Fruit fly (Drosophila melanogaster) whole organism, embryonic: ENCODE results near the gene CG14718.

ENCODE experiments used
- B-H1 ChIP-seq: fragments of 200-800 bp; sonication (Bioruptor generic); IDR thresholded peaks from 3 replicates; pipeline ENCODE4 v1.3.6; 2022; ENCODE audit warnings: missing biosample characterization, missing genetic modification characterization
- BtbVII ChIP-seq: fragments of 200-800 bp; sonication (Bioruptor generic); optimal IDR thresholded peaks from 3 replicates; lab custom pipeline; 2017; ENCODE audit warnings: missing biosample characterization, mild to moderate bottlenecking, missing genetic modification characterization
- CG11695 ChIP-seq: fragments of 200-800 bp; sonication (Bioruptor generic); IDR thresholded peaks from 3 replicates; pipeline ENCODE4 v1.3.6; 2022; ENCODE audit warnings: missing biosample characterization, missing genetic modification characterization
- CG12942 ChIP-seq: fragments of 200-800 bp; sonication (Bioruptor generic); optimal IDR thresholded peaks from 3 replicates; lab custom pipeline; 2016; ENCODE audit warnings: missing biosample characterization, missing genetic modification characterization
- CG13624 ChIP-seq: fragments of 200-800 bp; sonication (Bioruptor generic); optimal IDR thresholded peaks from 2 replicates; lab custom pipeline; 2016; ENCODE audit warnings: missing biosample characterization, missing genetic modification characterization
- CG13775 ChIP-seq: fragments of 200-800 bp; sonication (Bioruptor generic); optimal IDR thresholded peaks from 3 replicates; lab custom pipeline; 2017; ENCODE audit warnings: missing biosample characterization, mild to moderate bottlenecking, missing genetic modification characterization
- CG14014 ChIP-seq: fragments of 200-800 bp; sonication (Bioruptor generic); IDR thresholded peaks from 2 replicates; pipeline ENCODE4 v1.3.6; 2022; ENCODE audit warnings: missing biosample characterization, missing genetic modification characterization
- CG15269 ChIP-seq: fragments of 200-800 bp; sonication (Bioruptor generic); optimal IDR thresholded peaks from 2 replicates; lab custom pipeline; 2018; ENCODE audit warnings: missing biosample characterization, mild to moderate bottlenecking, missing genetic modification characterization, moderate library complexity
- CG16813 ChIP-seq: fragments of 200-800 bp; sonication (Bioruptor generic); IDR thresholded peaks from 3 replicates; pipeline ENCODE4 v1.3.6; 2022; ENCODE audit warnings: missing biosample characterization, missing genetic modification characterization; ENCODE audit not compliant: partially characterized antibody
- CG17328 ChIP-seq: fragments of 200-800 bp; sonication (Bioruptor generic); IDR thresholded peaks from 2 replicates; pipeline ENCODE4 v1.3.6; 2022; ENCODE audit warnings: missing biosample characterization, missing genetic modification characterization
- CG17385 ChIP-seq: fragments of 200-800 bp; sonication (Bioruptor generic); optimal IDR thresholded peaks from 3 replicates; lab custom pipeline; 2018; ENCODE audit warnings: missing biosample characterization, mild to moderate bottlenecking, missing genetic modification characterization
- CG17912 ChIP-seq: fragments of 200-800 bp; sonication (Bioruptor generic); optimal IDR thresholded peaks from 2 replicates; lab custom pipeline; 2018; ENCODE audit warnings: missing biosample characterization, mild to moderate bottlenecking, missing genetic modification characterization
- CG2129 ChIP-seq: fragments of 200-800 bp; sonication (Bioruptor generic); IDR thresholded peaks from 2 replicates; pipeline ENCODE4 v1.3.6; 2022; ENCODE audit warnings: missing biosample characterization, missing genetic modification characterization; ENCODE audit not compliant: partially characterized antibody
- CG32767 ChIP-seq: fragments of 200-800 bp; sonication (Bioruptor generic); IDR thresholded peaks from 2 replicates; pipeline ENCODE4 v1.3.6; 2022; ENCODE audit warnings: missing biosample characterization, missing genetic modification characterization
- CG3726 ChIP-seq: fragments of 200-800 bp; sonication (Bioruptor generic); IDR thresholded peaks from 3 replicates; pipeline ENCODE4, ENCODE4 v1.3.6; 2022; ENCODE audit warnings: missing biosample characterization, missing genetic modification characterization
- CG4328 ChIP-seq: fragments of 200-800 bp; sonication (Bioruptor generic); optimal IDR thresholded peaks from 3 replicates; lab custom pipeline; 2017; ENCODE audit warnings: missing biosample characterization, missing genetic modification reagents, missing genetic modification characterization
- CG6272 ChIP-seq: fragments of 200-800 bp; sonication (Bioruptor generic); IDR thresholded peaks from 2 replicates; pipeline ENCODE4 v1.3.6; 2022; ENCODE audit warnings: missing biosample characterization, missing genetic modification characterization
- CG7357 ChIP-seq: fragments of 200-800 bp; sonication (Bioruptor generic); IDR thresholded peaks from 3 replicates; pipeline ENCODE4 v1.3.6; 2022; ENCODE audit warnings: missing biosample characterization, missing genetic modification characterization
- CG7745 ChIP-seq: fragments of 200-800 bp; sonication (Bioruptor generic); optimal IDR thresholded peaks from 2 replicates; lab custom pipeline; 2018; ENCODE audit warnings: missing biosample characterization, mild to moderate bottlenecking, missing genetic modification characterization, moderate library complexity
- CG7786 ChIP-seq: fragments of 200-800 bp; sonication (Bioruptor generic); optimal IDR thresholded peaks from 2 replicates; lab custom pipeline; 2016; ENCODE audit warnings: missing biosample characterization, missing genetic modification characterization
- CG7963 ChIP-seq: fragments of 200-800 bp; sonication (Bioruptor generic); IDR thresholded peaks from 3 replicates; pipeline ENCODE4 v1.3.6; 2022; ENCODE audit warnings: missing biosample characterization, missing genetic modification characterization; ENCODE audit not compliant: partially characterized antibody
- CG8290 ChIP-seq, 3 experiments: fragments of 200-800 bp; sonication (Bioruptor generic); optimal IDR thresholded peaks; 2 replicates each; lab custom pipeline; 2016 to 2019; ENCODE audit warnings: missing biosample characterization in 3 of 3, missing genetic modification characterization in 3 of 3, mild to moderate bottlenecking in 2 of 3, moderate library complexity in 1 of 3
- Dll ChIP-seq: fragments of 200-800 bp; sonication (Bioruptor generic); IDR thresholded peaks from 4 replicates; pipeline ENCODE4 v1.3.6; 2022; ENCODE audit warnings: missing biosample characterization, missing genetic modification characterization; ENCODE audit not compliant: partially characterized antibody
- Doc3 ChIP-seq: fragments of 200-800 bp; sonication (Bioruptor generic); IDR thresholded peaks from 3 replicates; pipeline ENCODE4 v1.3.6; 2022; ENCODE audit warnings: missing biosample characterization, missing genetic modification characterization; ENCODE audit not compliant: partially characterized antibody
- H15 ChIP-seq: fragments of 200-800 bp; sonication (Bioruptor generic); IDR thresholded peaks from 3 replicates; pipeline ENCODE4 v1.3.6; 2022; ENCODE audit warnings: missing biosample characterization, missing genetic modification characterization
- Hand ChIP-seq: fragments of 200-800 bp; sonication (Bioruptor generic); optimal IDR thresholded peaks from 2 replicates; lab custom pipeline; 2017; ENCODE audit warnings: mild to moderate bottlenecking, missing biosample characterization, missing genetic modification reagents, missing genetic modification characterization
- Hmx ChIP-seq: fragments of 200-800 bp; sonication (Bioruptor generic); optimal IDR thresholded peaks from 2 replicates; lab custom pipeline; 2016; ENCODE audit warnings: missing biosample characterization, missing genetic modification characterization
- Hr39 ChIP-seq: fragments of >200 bp; optimal IDR thresholded peaks from 2 replicates; lab custom pipeline; 2017
- Nf-YB ChIP-seq: fragments of 200-800 bp; sonication (Bioruptor generic); optimal IDR thresholded peaks from 3 replicates; lab custom pipeline; 2019; ENCODE audit warnings: missing biosample characterization, mild to moderate bottlenecking, missing genetic modification characterization, moderate library complexity
- Oaz ChIP-seq: fragments of 200-800 bp; sonication (Bioruptor generic); IDR thresholded peaks from 2 replicates; pipeline ENCODE4 v1.3.6; 2022; ENCODE audit warnings: missing biosample characterization, missing genetic modification characterization
- ac ChIP-seq: fragments of 200-800 bp; sonication (Bioruptor generic); optimal IDR thresholded peaks from 3 replicates; lab custom pipeline; 2017; ENCODE audit warnings: missing biosample characterization, mild to moderate bottlenecking, missing genetic modification characterization
- bbx ChIP-seq: fragments of 200-800 bp; sonication (Bioruptor generic); IDR thresholded peaks from 2 replicates; pipeline ENCODE4 v1.3.6; 2022; ENCODE audit warnings: missing biosample characterization, missing genetic modification characterization; ENCODE audit not compliant: partially characterized antibody
- chinmo ChIP-seq: fragments of 200-800 bp; sonication (Bioruptor generic); IDR thresholded peaks from 4 replicates; pipeline ENCODE4 v1.3.6; 2022; ENCODE audit warnings: missing biosample characterization, missing genetic modification characterization; ENCODE audit not compliant: partially characterized antibody
- ci ChIP-seq: fragments of 200-800 bp; sonication (Bioruptor generic); IDR thresholded peaks from 3 replicates; pipeline ENCODE4 v1.3.6; 2022; ENCODE audit warnings: missing biosample characterization, missing genetic modification characterization
- croc ChIP-seq: fragments of 200-800 bp; sonication (Bioruptor generic); conservative IDR thresholded peaks from 3 replicates; pipeline ENCODE4 v1.3.6; 2022; ENCODE audit warnings: missing biosample characterization, missing genetic modification characterization
- dimm ChIP-seq: fragments of 200-800 bp; sonication (Bioruptor generic); IDR thresholded peaks from 2 replicates; pipeline ENCODE4 v1.3.6; 2022; ENCODE audit warnings: missing biosample characterization, missing genetic modification characterization
- fd64A ChIP-seq: fragments of 200-800 bp; sonication (Bioruptor generic); optimal IDR thresholded peaks from 3 replicates; lab custom pipeline; 2018; ENCODE audit warnings: missing biosample characterization, mild to moderate bottlenecking, missing genetic modification characterization
- gce ChIP-seq: fragments of 200-800 bp; sonication (Bioruptor generic); IDR thresholded peaks from 3 replicates; pipeline ENCODE4 v1.3.6; 2022; ENCODE audit warnings: missing biosample characterization, missing genetic modification characterization
- gt ChIP-seq: fragments of 200-800 bp; sonication (Bioruptor generic); IDR thresholded peaks from 2 replicates; pipeline ENCODE4 v1.3.6; 2022; ENCODE audit warnings: missing biosample characterization, missing genetic modification characterization
- inv ChIP-seq: fragments of 200-800 bp; sonication (Bioruptor generic); IDR thresholded peaks from 2 replicates; pipeline ENCODE4 v1.3.6; 2022; ENCODE audit warnings: missing biosample characterization, missing genetic modification characterization; ENCODE audit not compliant: partially characterized antibody
- lbe ChIP-seq: fragments of 200-800 bp; sonication (Bioruptor generic); optimal IDR thresholded peaks from 2 replicates; lab custom pipeline; 2016; ENCODE audit warnings: missing biosample characterization, mild to moderate bottlenecking, missing genetic modification characterization
- maf-S ChIP-seq: fragments of 200-800 bp; sonication (Bioruptor generic); optimal IDR thresholded peaks from 2 replicates; lab custom pipeline; 2016; ENCODE audit warnings: missing biosample characterization, missing genetic modification characterization
- phol ChIP-seq: fragments of 200-800 bp; sonication (Bioruptor generic); optimal IDR thresholded peaks from 3 replicates; lab custom pipeline; 2018; ENCODE audit warnings: missing biosample characterization, mild to moderate bottlenecking, missing genetic modification characterization, moderate library complexity
- ro ChIP-seq: fragments of 200-800 bp; sonication (Bioruptor generic); IDR thresholded peaks from 2 replicates; pipeline ENCODE4 v1.3.6; 2022; ENCODE audit warnings: missing biosample characterization, missing genetic modification characterization
- scrt ChIP-seq: fragments of 200-800 bp; sonication (Bioruptor generic); optimal IDR thresholded peaks from 2 replicates; lab custom pipeline; 2018; ENCODE audit warnings: missing biosample characterization, mild to moderate bottlenecking, missing genetic modification characterization, moderate library complexity
- sens ChIP-seq: fragments of 200-800 bp; sonication (Bioruptor generic); peaks from one replicate; lab custom pipeline; 2016; ENCODE audit warnings: missing biosample characterization, missing genetic modification characterization
- shn ChIP-seq: fragments of 200-800 bp; sonication (Bioruptor generic); optimal IDR thresholded peaks from 3 replicates; lab custom pipeline; 2016; ENCODE audit warnings: missing biosample characterization, missing genetic modification characterization
- slbo ChIP-seq: fragments of 200-800 bp; sonication (Bioruptor generic); IDR thresholded peaks from 2 replicates; pipeline ENCODE4 v1.3.6; 2022; ENCODE audit warnings: missing biosample characterization, missing genetic modification characterization
- tap ChIP-seq: fragments of 200-800 bp; optimal IDR thresholded peaks from 3 replicates; lab custom pipeline; 2019; ENCODE audit warnings: missing biosample characterization, mild to moderate bottlenecking, missing genetic modification characterization, moderate library complexity
- unpg ChIP-seq: fragments of 200-800 bp; sonication (Bioruptor generic); optimal IDR thresholded peaks from 3 replicates; lab custom pipeline; 2018; ENCODE audit warnings: missing biosample characterization, mild to moderate bottlenecking, missing genetic modification characterization, moderate library complexity
- wek ChIP-seq: fragments of 200-800 bp; sonication (Bioruptor generic); optimal IDR thresholded peaks from 3 replicates; lab custom pipeline; 2018; ENCODE audit warnings: missing biosample characterization, mild to moderate bottlenecking, missing genetic modification characterization, moderate library complexity

CG14718 gene

dm6 chr3R:11663441-11663840, 37.0 kb upstream of the CG14718 start (continued):
- TF ChIP-seq ac (GFP tag; lab: Kevin White, UChicago) (no peak), ci (GFP tag; lab: Robert Waterston, UW) (0 out of 3 replicates have a peak, but pooled peaks have one; percentile 21), shn (GFP tag; lab: Kevin White, UChicago) (no peak), B-H1 (GFP tag; lab: Robert Waterston, UW) (no peak; the same call in 2 of the 3 replicates), CG17328 (GFP tag; lab: Robert Waterston, UW) (0 out of 2 replicates have a peak, but pooled peaks have one; percentile 13), CG15269 (tag; lab: Kevin White, UChicago) (peak; percentile 71), CG13775 (GFP tag; lab: Kevin White, UChicago) (no peak), H15 (GFP tag; lab: Robert Waterston, UW) (no peak), CG7963 (GFP tag; lab: Robert Waterston, UW) (no peak), dimm (GFP tag; lab: Robert Waterston, UW) (no peak), Hr39 (lab: Kevin White, UChicago) (no peak), BtbVII (peak; percentile 26), chinmo (GFP tag; lab: Robert Waterston, UW) (no peak; the same call in 3 of the 4 replicates), Oaz (GFP tag; lab: Robert Waterston, UW) (no peak), CG7786 (no peak), CG12942 (GFP tag; lab: Kevin White, UChicago) (peak; percentile 11), ro (no peak), CG14014 (GFP tag; lab: Robert Waterston, UW) (no peak), tap (tag; lab: Kevin White, UChicago) (peak; percentile 26), Dll (GFP tag; lab: Robert Waterston, UW) (no peak), inv (GFP tag; lab: Robert Waterston, UW) (no peak), CG4328 (GFP tag; lab: Kevin White, UChicago) (no peak), bbx (GFP tag; lab: Robert Waterston, UW) (no peak), scrt (GFP tag; lab: Kevin White, UChicago) (no peak), CG32767 (no peak), CG16813 (GFP tag; lab: Robert Waterston, UW) (no peak), lbe (GFP tag; lab: Kevin White, UChicago) (no peak), CG8290 (GFP tag; optimal IDR thresholded peaks at IDR 0.05; lab: Kevin White, UChicago) (no peak), CG8290 (tag; optimal IDR thresholded peaks at IDR 0.05; lab: Kevin White, UChicago) (peak in 1 of 2 experiments; percentile 9), CG11695 (GFP tag; lab: Robert Waterston, UW) (0 out of 3 replicates have a peak, but pooled peaks have one; percentile 11), Hmx (no peak), Nf-YB (GFP tag; lab: Kevin White, UChicago) (peak; percentile 3), Hand (GFP tag; lab: Kevin White, UChicago) (no peak), CG13624 (no peak), phol (tag; lab: Kevin White, UChicago) (peak; percentile 61), maf-S (GFP tag; lab: Kevin White, UChicago) (no peak), gce (GFP tag; lab: Robert Waterston, UW) (no peak), slbo (GFP tag; lab: Robert Waterston, UW) (peak; percentile 30; the same call in 1 of the 2 replicates), unpg (GFP tag; lab: Kevin White, UChicago) (peak; percentile 57), croc (no peak), CG6272 (GFP tag; lab: Robert Waterston, UW) (no peak), CG17385 (GFP tag; lab: Kevin White, UChicago) (peak; percentile 31), CG3726 (GFP tag; lab: Robert Waterston, UW) (no peak), CG17912 (GFP tag; lab: Kevin White, UChicago) (no peak), gt (GFP tag; lab: Robert Waterston, UW) (no peak), CG7745 (tag; lab: Kevin White, UChicago) (no peak), wek (GFP tag; lab: Kevin White, UChicago) (no peak), CG2129 (GFP tag; lab: Robert Waterston, UW) (no peak), CG7357 (peak; percentile 38; the same call in 1 of the 3 replicates), fd64A (GFP tag; lab: Kevin White, UChicago) (no peak), sens (GFP tag; lab: Kevin White, UChicago) (peak; percentile 13), Doc3 (GFP tag; lab: Robert Waterston, UW) (no peak)
